Fruit fly (Drosophila melanogaster) whole organism, embryonic: ENCODE data around the gene CG17982.

Experiments used
- dmrt99B ChIP-seq: fragments of 200-800 bp; sonication (Bioruptor generic); optimal IDR thresholded peaks from 2 replicates; lab custom pipeline; 2018; ENCODE audit warnings: missing biosample characterization, mild to moderate bottlenecking, missing genetic modification characterization, moderate library complexity
- onecut ChIP-seq: fragments of 200-800 bp; sonication (Bioruptor generic); IDR thresholded peaks from 2 replicates; pipeline ENCODE4 v1.3.6; 2022; ENCODE audit warnings: missing biosample characterization, missing genetic modification characterization

dm6 chrX:8106281-8107050, 37.2 kb downstream of the CG17982 start:
- no peak for TF ChIP-seq dmrt99B
- TF ChIP-seq onecut (GFP tag; lab: Robert Waterston, UW) = no peak
